Worm (Caenorhabditis elegans): ENCODE measurements around the gene C29H12.6.
A peak's percentile ranks its signal among the peaks of the same experiment; 100 is the strongest.

The C29H12.6 gene

ce11 chrII:6135530-6135929 is 17.5 kb upstream of the C29H12.6 start:
- TF ChIP-seq unc-62 (GFP tag; optimal IDR thresholded peaks at IDR 0.05 in 1 of 2): peak in 1 of 2 experiments; percentile 90
- no peak for TF ChIP-seq unc-62 (tag; optimal IDR thresholded peaks at IDR 0.05)
- TF ChIP-seq lin-39 (tag; optimal IDR thresholded peaks at IDR 0.05): no peak

- TF ChIP-seq ctbp-1 (GFP tag; IDR thresholded peaks at IDR 0.05) (no peak), nhr-102 (tag; optimal IDR thresholded peaks at IDR 0.05) (no peak), attf-4 (tag; optimal IDR thresholded peaks at IDR 0.05) (no peak), Y105C5A.15 (GFP tag; IDR thresholded peaks at IDR 0.05) (no peak), ama-1 (optimal IDR thresholded peaks at IDR 0.05) (no peak), fkh-10 (GFP tag; optimal IDR thresholded peaks at IDR 0.05) (no peak), lim-7 (GFP tag; IDR thresholded peaks at IDR 0.05) (no peak), ceh-82 (tag; optimal IDR thresholded peaks at IDR 0.05) (no peak), T20F7.1 (GFP tag; optimal IDR thresholded peaks at IDR 0.05) (no peak), nhr-11 (tag; optimal IDR thresholded peaks at IDR 0.05) (no peak), skn-1 (tag; optimal IDR thresholded peaks at IDR 0.05) (no peak)
Observed at ce11 chrII:6132595-6132994, 14.5 kb upstream of the C29H12.6 start, which contains the start of gene abts-3. Gene abts-3 (plus strand): TSS chrII:6132895.

- TF ChIP-seq lin-13 (GFP tag; optimal IDR thresholded peaks at IDR 0.05) (no peak), lin-15B (tag; optimal IDR thresholded peaks at IDR 0.05) (no peak), zip-11 (GFP tag; IDR thresholded peaks at IDR 0.05) (no peak), ceh-20 (GFP tag; IDR thresholded peaks at IDR 0.05) (no peak), lin-38 (GFP tag; IDR thresholded peaks at IDR 0.05) (peak; percentile 34; the same call in 1 of the 2 replicates), nhr-102 (tag; optimal IDR thresholded peaks at IDR 0.05) (no peak), nhr-48 (tag; optimal IDR thresholded peaks at IDR 0.05) (no peak)
Observed at ce11 chrII:6125259-6125658, 7.2 kb upstream of the C29H12.6 start, which contains the start of gene rars-2. Gene rars-2 (plus strand): TSS chrII:6125559.

ce11 chrII:6123513-6123912 is 5.5 kb upstream of the C29H12.6 start, which contains the start of gene C29H12.2:
Gene C29H12.2 (plus strand): TSS chrII:6123809.
- peak; percentile 51 for TF ChIP-seq hlh-30 (tag; optimal IDR thresholded peaks at IDR 0.05; ENCODE audit: insufficient read depth)
- no peak for TF ChIP-seq F37D6.2 (tag; optimal IDR thresholded peaks at IDR 0.05)
- TF ChIP-seq unc-62 (GFP tag; optimal IDR thresholded peaks at IDR 0.05 in 1 of 2): peak in 1 of 2 experiments; percentile 94
- no peak for TF ChIP-seq unc-62 (tag; optimal IDR thresholded peaks at IDR 0.05)

ce11 chrII:6122641-6123424 is 4.8 kb upstream of the C29H12.6 start:
- no peak for TF ChIP-seq nhr-10 (tag; optimal IDR thresholded peaks at IDR 0.05)
- no peak for TF ChIP-seq spr-3 (GFP tag; optimal IDR thresholded peaks at IDR 0.05)
- TF ChIP-seq php-3 (GFP tag; IDR thresholded peaks at IDR 0.05): peak; percentile 75
- no peak for TF ChIP-seq zfp-2 (tag; optimal IDR thresholded peaks at IDR 0.05)
- TF ChIP-seq D1046.2 (GFP tag; IDR thresholded peaks at IDR 0.05): no peak
- no peak for TF ChIP-seq lin-15B (tag; optimal IDR thresholded peaks at IDR 0.05)
- TF ChIP-seq dmd-8 (GFP tag; IDR thresholded peaks at IDR 0.05): no peak
- TF ChIP-seq jun-1 (tag; optimal IDR thresholded peaks at IDR 0.05): no peak
- peak; percentile 35 for TF ChIP-seq mes-2 (tag; optimal IDR thresholded peaks at IDR 0.05; ENCODE audit: poor library complexity, severe bottlenecking)
- no peak for TF ChIP-seq R02D3.7 (tag; optimal IDR thresholded peaks at IDR 0.05)
- TF ChIP-seq lir-3 (tag; optimal IDR thresholded peaks at IDR 0.05): no peak
- peak; percentile 16 for TF ChIP-seq nhr-28 (tag; optimal IDR thresholded peaks at IDR 0.05)
- TF ChIP-seq nhr-237 (tag; optimal IDR thresholded peaks at IDR 0.05): no peak
- no peak for TF ChIP-seq skn-1 (tag; optimal IDR thresholded peaks at IDR 0.05)
- TF ChIP-seq egl-43 (GFP tag; IDR thresholded peaks at IDR 0.05): no peak
- TF ChIP-seq F10B5.3 (tag; optimal IDR thresholded peaks at IDR 0.05): no peak
- no peak for TF ChIP-seq arid-1 (GFP tag; conservative IDR thresholded peaks at IDR 0.05)
- TF ChIP-seq F26F4.8 (GFP tag; conservative IDR thresholded peaks at IDR 0.05): no peak
- peak; percentile 44; the same call in 1 of the 2 replicates for TF ChIP-seq dmd-6 (GFP tag; IDR thresholded peaks at IDR 0.05)
- no peak for TF ChIP-seq ztf-7 (tag; optimal IDR thresholded peaks at IDR 0.05)
- peak in 1 of 2 experiments; percentile 59 for TF ChIP-seq lsy-2 (tag; optimal IDR thresholded peaks at IDR 0.05)
- TF ChIP-seq hlh-11 (tag; optimal IDR thresholded peaks at IDR 0.05): peak; percentile 45
- TF ChIP-seq aly-2 (tag; optimal IDR thresholded peaks at IDR 0.05): no peak
- peak; percentile 90 for TF ChIP-seq pqm-1 (tag; optimal IDR thresholded peaks at IDR 0.05)

All from whole organism, L4 larva.